Fruit fly (Drosophila melanogaster): ENCODE measurements around the gene Rubicon.

Gene Rubicon

dm6 chrX:8714064-8715046 lies 37.5 kb downstream of the Rubicon start, which contains the start of the genes CG2004 and CG1785 (continued):
- TF ChIP-seq CG8290 (GFP tag; optimal IDR thresholded peaks at IDR 0.05) (peak; percentile 81), CG8290 (tag; optimal IDR thresholded peaks at IDR 0.05) (peak; percentile 68 to 89), Chrac-16 (GFP tag; optimal IDR thresholded peaks at IDR 0.05) (peak; percentile 94), CG4360 (GFP tag; IDR thresholded peaks at IDR 0.05) (peak; percentile 35; the same call in 1 of the 2 replicates), ato (GFP tag; IDR thresholded peaks at IDR 0.05; ENCODE audit: partially characterized antibody) (no peak), CG2712 (tag; optimal IDR thresholded peaks at IDR 0.05) (peak; percentile 93), CG6689 (GFP tag; IDR thresholded peaks at IDR 0.05) (peak; percentile 94), CG31365 (tag; optimal IDR thresholded peaks at IDR 0.05) (peak; percentile 10), Taf1 (GFP tag; IDR thresholded peaks at IDR 0.05) (peak; percentile 90), Bteb2 (GFP tag; optimal IDR thresholded peaks at IDR 0.05) (peak; percentile 53), hb (GFP tag; IDR thresholded peaks at IDR 0.05; ENCODE audit: partially characterized antibody) (peak; percentile 62; the same call in 1 of the 3 replicates), cwo (GFP tag; optimal IDR thresholded peaks at IDR 0.05) (peak; percentile 98), CG17186 (GFP tag; optimal IDR thresholded peaks at IDR 0.05) (peak; percentile 78), CG12299 (tag; optimal IDR thresholded peaks at IDR 0.05) (peak; percentile 77), pfk (GFP tag; optimal IDR thresholded peaks at IDR 0.05) (peak; percentile 36), CG32532 (GFP tag; IDR thresholded peaks at IDR 0.05) (peak; percentile 94), CG9876 (GFP tag; optimal IDR thresholded peaks at IDR 0.05) (peak; percentile 55), CG4282 (GFP tag; optimal IDR thresholded peaks at IDR 0.05) (peak; percentile 37), grn (GFP tag; optimal IDR thresholded peaks at IDR 0.05) (peak; percentile 34), CG6854 (GFP tag; optimal IDR thresholded peaks at IDR 0.05) (peak; percentile 58), CG6654 (GFP tag; optimal IDR thresholded peaks at IDR 0.05) (peak; percentile 68), jigr1 (GFP tag; IDR thresholded peaks at IDR 0.05) (no peak), Asciz (GFP tag; optimal IDR thresholded peaks at IDR 0.05) (peak; percentile 71), CG13287 (GFP tag; IDR thresholded peaks at IDR 0.05; ENCODE audit: partially characterized antibody) (peak; percentile 84), Mrtf (GFP tag; IDR thresholded peaks at IDR 0.05) (peak; percentile 91), Hsf (GFP tag; optimal IDR thresholded peaks at IDR 0.05) (peak; percentile 90), Dek (tag; optimal IDR thresholded peaks at IDR 0.05) (peak; percentile 84), CG13123 (GFP tag; optimal IDR thresholded peaks at IDR 0.05) (peak; percentile 85), CG1647 (GFP tag; optimal IDR thresholded peaks at IDR 0.05) (peak; percentile 78), ATbp (GFP tag; optimal IDR thresholded peaks at IDR 0.05) (peak; percentile 80), Scr (GFP tag; IDR thresholded peaks at IDR 0.05; ENCODE audit: partially characterized antibody) (peak; percentile 80), CG32772 (GFP tag; IDR thresholded peaks at IDR 0.05) (peak; percentile 94), CG5245 (GFP tag; optimal IDR thresholded peaks at IDR 0.05) (peak; percentile 90), CG5953 (GFP tag; IDR thresholded peaks at IDR 0.05) (peak; percentile 87), Opbp (GFP tag; IDR thresholded peaks at IDR 0.05; ENCODE audit: partially characterized antibody) (0 out of 3 replicates have a peak, but pooled peaks have one; percentile 20), CG3281 (GFP tag; optimal IDR thresholded peaks at IDR 0.05) (peak; percentile 87), CG13775 (GFP tag; optimal IDR thresholded peaks at IDR 0.05) (peak; percentile 95), Dfd (GFP tag; optimal IDR thresholded peaks at IDR 0.05) (no peak), twi (tag; optimal IDR thresholded peaks at IDR 0.05) (peak; percentile 85), CG3065 (GFP tag; optimal IDR thresholded peaks at IDR 0.05) (peak; percentile 83), wor (GFP tag; IDR thresholded peaks at IDR 0.05) (peak; percentile 85), CG2120 (GFP tag; optimal IDR thresholded peaks at IDR 0.05) (peak; percentile 95), jing (GFP tag; optimal IDR thresholded peaks at IDR 0.05) (peak; percentile 70), Dip3 (GFP tag; optimal IDR thresholded peaks at IDR 0.05) (peak; percentile 89), mirr (GFP tag; optimal IDR thresholded peaks at IDR 0.05) (peak; percentile 62), inv (GFP tag; IDR thresholded peaks at IDR 0.05; ENCODE audit: partially characterized antibody) (peak; percentile 66), tin (GFP tag; optimal IDR thresholded peaks at IDR 0.05) (peak; percentile 92), CG14014 (GFP tag; IDR thresholded peaks at IDR 0.05) (peak; percentile 90)
